Fruit fly (Drosophila melanogaster) ovary, adult (tissue): ENCODE data around the gene cact.

Source experiments
- CG17801 ChIP-seq: fragments of 200-800 bp; optimal IDR thresholded peaks from 2 replicates; lab custom pipeline; 2019; ENCODE audit warnings: missing biosample characterization, mild to moderate bottlenecking, missing genetic modification characterization, moderate library complexity; ENCODE audit not compliant: partially characterized antibody

cact gene

DNA sequence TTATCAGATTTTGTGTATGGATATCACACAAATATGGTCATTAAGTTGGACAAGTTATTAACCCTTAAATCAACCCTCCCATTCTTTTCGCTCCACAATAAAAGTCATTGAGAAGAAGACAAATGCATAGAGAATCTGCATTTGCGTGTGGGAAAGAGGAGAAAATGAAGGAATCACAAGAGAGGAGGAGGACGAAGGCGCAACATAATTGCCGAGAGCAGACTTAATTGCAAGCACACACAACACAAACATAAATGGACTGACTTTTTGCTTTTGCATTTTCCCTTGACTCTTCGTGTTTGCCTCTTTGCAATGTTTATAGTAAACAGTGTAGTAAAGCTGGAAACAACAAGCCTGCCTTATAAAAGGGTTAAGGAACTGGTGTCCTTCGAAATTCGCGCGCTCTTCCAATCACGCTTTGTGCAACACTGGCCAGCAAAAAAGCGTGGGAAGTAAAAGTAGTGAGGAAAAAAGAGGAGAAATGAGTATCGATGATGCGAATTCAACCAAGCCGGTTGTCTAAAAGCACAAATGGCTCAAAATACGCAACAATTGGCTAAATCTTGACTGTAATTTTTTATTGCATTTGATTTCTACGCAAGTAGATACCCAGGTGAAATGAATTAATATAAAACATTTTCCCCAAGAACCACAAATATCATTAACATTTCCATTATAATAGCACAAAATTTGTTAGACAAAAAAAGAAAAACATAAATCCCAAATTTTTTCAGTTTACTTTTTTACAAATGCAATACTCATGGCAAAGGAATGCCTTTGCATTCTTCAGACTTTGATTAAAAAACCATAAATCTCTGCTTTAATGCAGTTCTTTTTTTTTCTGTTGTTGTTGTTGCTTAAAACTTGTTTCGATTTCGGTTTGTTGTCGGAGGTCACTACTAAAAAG lies 58.6 kb downstream of the cact start:
- TF ChIP-seq CG17801: no peak

- no peak for TF ChIP-seq CG17801
Observed at dm6 chr2L:16263723-16264122, 62.3 kb downstream of the cact start.
